Fruit fly (Drosophila melanogaster) whole organism, embryonic: ENCODE results near the gene CheB93b.

Experiments used
- B-H2 ChIP-seq: fragments of 200-800 bp; sonication (Bioruptor generic); optimal IDR thresholded peaks from 2 replicates; lab custom pipeline; 2018; ENCODE audit warnings: missing biosample characterization, mild to moderate bottlenecking, missing genetic modification characterization
- CG10321 ChIP-seq: fragments of 200-800 bp; sonication (Bioruptor generic); IDR thresholded peaks from 2 replicates; pipeline ENCODE4 v1.3.6; 2022; ENCODE audit warnings: missing biosample characterization, missing genetic modification characterization
- CG10654 ChIP-seq: fragments of 200-800 bp; sonication (Bioruptor generic); optimal IDR thresholded peaks from 2 replicates; lab custom pipeline; 2016; ENCODE audit warnings: missing biosample characterization, missing genetic modification characterization
- CG12219 ChIP-seq: fragments of 200-800 bp; sonication (Bioruptor generic); optimal IDR thresholded peaks from 3 replicates; lab custom pipeline; 2018; ENCODE audit warnings: missing biosample characterization, mild to moderate bottlenecking, missing genetic modification characterization
- CG12659 ChIP-seq: fragments of 200-800 bp; sonication (Bioruptor generic); optimal IDR thresholded peaks from 3 replicates; lab custom pipeline; 2017; ENCODE audit warnings: mild to moderate bottlenecking, missing biosample characterization, missing genetic modification reagents, missing genetic modification characterization
- CG13624 ChIP-seq: fragments of 200-800 bp; sonication (Bioruptor generic); optimal IDR thresholded peaks from 2 replicates; lab custom pipeline; 2016; ENCODE audit warnings: missing biosample characterization, missing genetic modification characterization
- CG14860 ChIP-seq: fragments of 200-800 bp; sonication (Bioruptor generic); IDR thresholded peaks from 3 replicates; pipeline ENCODE4 v1.3.6; 2022; ENCODE audit warnings: missing biosample characterization, missing genetic modification characterization; ENCODE audit not compliant: partially characterized antibody
- CG17802 ChIP-seq: fragments of 200-800 bp; sonication (Bioruptor generic); optimal IDR thresholded peaks from 2 replicates; lab custom pipeline; 2018; ENCODE audit warnings: missing biosample characterization, mild to moderate bottlenecking, missing genetic modification characterization, moderate library complexity
- CG2116 ChIP-seq: fragments of 200-800 bp; sonication (Bioruptor generic); optimal IDR thresholded peaks from 3 replicates; lab custom pipeline; 2018; ENCODE audit warnings: missing biosample characterization, mild to moderate bottlenecking, missing genetic modification characterization
- CG2678 ChIP-seq: fragments of 200-800 bp; sonication (Bioruptor generic); optimal IDR thresholded peaks from 3 replicates; lab custom pipeline; 2019; ENCODE audit warnings: missing biosample characterization, mild to moderate bottlenecking, missing genetic modification characterization, moderate library complexity
- CG2889 ChIP-seq: fragments of 200-800 bp; sonication (Bioruptor generic); IDR thresholded peaks from 3 replicates; pipeline ENCODE4 v1.3.6; 2022; ENCODE audit warnings: missing biosample characterization, missing genetic modification characterization
- CG31365 ChIP-seq: fragments of 200-800 bp; sonication (Bioruptor generic); optimal IDR thresholded peaks from 2 replicates; lab custom pipeline; 2018; ENCODE audit warnings: missing biosample characterization, mild to moderate bottlenecking, missing genetic modification characterization
- CG3407 ChIP-seq: fragments of 200-800 bp; sonication (Bioruptor generic); optimal IDR thresholded peaks from 2 replicates; lab custom pipeline; 2018; ENCODE audit warnings: missing biosample characterization, mild to moderate bottlenecking, missing genetic modification characterization
- CG34422 ChIP-seq: fragments of 200-800 bp; sonication (Bioruptor generic); IDR thresholded peaks from 3 replicates; pipeline ENCODE4 v1.3.6; 2022; ENCODE audit warnings: missing biosample characterization, missing genetic modification characterization
- CG4328 ChIP-seq: fragments of 200-800 bp; sonication (Bioruptor generic); optimal IDR thresholded peaks from 3 replicates; lab custom pipeline; 2017; ENCODE audit warnings: missing biosample characterization, missing genetic modification reagents, missing genetic modification characterization
- CG4360 ChIP-seq: fragments of 200-800 bp; sonication (Bioruptor generic); IDR thresholded peaks from 2 replicates; pipeline ENCODE4 v1.3.6; 2022; ENCODE audit warnings: missing biosample characterization, missing genetic modification characterization
- CG4707 ChIP-seq: fragments of 200-800 bp; sonication (Bioruptor generic); optimal IDR thresholded peaks from 2 replicates; lab custom pipeline; 2018; ENCODE audit warnings: missing biosample characterization, mild to moderate bottlenecking, missing genetic modification characterization, moderate library complexity
- CG6791 ChIP-seq: fragments of 200-800 bp; sonication (Bioruptor generic); IDR thresholded peaks from 3 replicates; pipeline ENCODE4 v1.3.6; 2022; ENCODE audit warnings: missing biosample characterization, missing genetic modification characterization; ENCODE audit not compliant: partially characterized antibody
- CG6854 ChIP-seq: fragments of 200-800 bp; sonication (Bioruptor generic); optimal IDR thresholded peaks from 3 replicates; lab custom pipeline; 2017; ENCODE audit warnings: missing biosample characterization, mild to moderate bottlenecking, missing genetic modification characterization
- CG7745 ChIP-seq: fragments of 200-800 bp; sonication (Bioruptor generic); optimal IDR thresholded peaks from 2 replicates; lab custom pipeline; 2018; ENCODE audit warnings: missing biosample characterization, mild to moderate bottlenecking, missing genetic modification characterization, moderate library complexity
- CG7786 ChIP-seq: fragments of 200-800 bp; sonication (Bioruptor generic); optimal IDR thresholded peaks from 2 replicates; lab custom pipeline; 2016; ENCODE audit warnings: missing biosample characterization, missing genetic modification characterization
- Doc3 ChIP-seq: fragments of 200-800 bp; sonication (Bioruptor generic); IDR thresholded peaks from 3 replicates; pipeline ENCODE4 v1.3.6; 2022; ENCODE audit warnings: missing biosample characterization, missing genetic modification characterization; ENCODE audit not compliant: partially characterized antibody
- Fer1 ChIP-seq: fragments of 200-800 bp; sonication (Bioruptor generic); optimal IDR thresholded peaks from 2 replicates; lab custom pipeline; 2017; ENCODE audit warnings: missing biosample characterization, mild to moderate bottlenecking, missing genetic modification characterization
- Fer2 ChIP-seq: fragments of 200-800 bp; sonication (Bioruptor generic); optimal IDR thresholded peaks from 2 replicates; lab custom pipeline; 2018; ENCODE audit warnings: missing biosample characterization, mild to moderate bottlenecking, missing genetic modification characterization, moderate library complexity
- HHEX ChIP-seq: fragments of 200-800 bp; sonication (Bioruptor generic); optimal IDR thresholded peaks from 3 replicates; lab custom pipeline; 2017; ENCODE audit warnings: missing biosample characterization, mild to moderate bottlenecking, missing genetic modification characterization, missing genetic modification reagents
- MESR4 ChIP-seq: fragments of 200-800 bp; sonication (Bioruptor generic); optimal IDR thresholded peaks from 2 replicates; lab custom pipeline; 2018; ENCODE audit warnings: missing biosample characterization, mild to moderate bottlenecking, missing genetic modification characterization, moderate library complexity
- Mes4 ChIP-seq: fragments of 200-800 bp; sonication (Bioruptor generic); optimal IDR thresholded peaks from 2 replicates; lab custom pipeline; 2016; ENCODE audit warnings: missing biosample characterization, missing genetic modification characterization
- Opbp ChIP-seq: fragments of 200-800 bp; sonication (Bioruptor generic); IDR thresholded peaks from 3 replicates; pipeline ENCODE4 v1.3.6; 2022; ENCODE audit warnings: missing biosample characterization, missing genetic modification characterization; ENCODE audit not compliant: partially characterized antibody
- Pdp1 ChIP-seq, 2 experiments: fragments of 200-800 bp; sonication (Bioruptor generic); optimal IDR thresholded peaks; 3 replicates each; lab custom pipeline; 2016; ENCODE audit warnings: missing biosample characterization in 2 of 2, missing genetic modification characterization in 2 of 2, mild to moderate bottlenecking in 1 of 2, moderate library complexity in 1 of 2
- Sry-δ ChIP-seq: fragments of 200-800 bp; sonication (Bioruptor generic); optimal IDR thresholded peaks from 2 replicates; lab custom pipeline; 2016; ENCODE audit warnings: missing biosample characterization, missing genetic modification characterization
- YL-1 ChIP-seq: fragments of 200-800 bp; sonication (Bioruptor generic); optimal IDR thresholded peaks from 3 replicates; lab custom pipeline; 2017; ENCODE audit warnings: missing biosample characterization, mild to moderate bottlenecking, missing genetic modification characterization
- ato ChIP-seq: fragments of 200-800 bp; sonication (Bioruptor generic); IDR thresholded peaks from 2 replicates; pipeline ENCODE4 v1.3.6; 2022; ENCODE audit warnings: missing biosample characterization, missing genetic modification characterization; ENCODE audit not compliant: partially characterized antibody
- bbx ChIP-seq: fragments of 200-800 bp; sonication (Bioruptor generic); IDR thresholded peaks from 2 replicates; pipeline ENCODE4 v1.3.6; 2022; ENCODE audit warnings: missing biosample characterization, missing genetic modification characterization; ENCODE audit not compliant: partially characterized antibody
- br ChIP-seq: fragments of >200 bp; optimal IDR thresholded peaks from 2 replicates; lab custom pipeline; 2017
- chinmo ChIP-seq: fragments of 200-800 bp; sonication (Bioruptor generic); IDR thresholded peaks from 4 replicates; pipeline ENCODE4 v1.3.6; 2022; ENCODE audit warnings: missing biosample characterization, missing genetic modification characterization; ENCODE audit not compliant: partially characterized antibody
- emc ChIP-seq: fragments of 200-800 bp; sonication (Bioruptor generic); optimal IDR thresholded peaks from 2 replicates; lab custom pipeline; 2016; ENCODE audit warnings: missing biosample characterization, missing genetic modification characterization
- ems ChIP-seq: fragments of 200-800 bp; sonication (Bioruptor generic); optimal IDR thresholded peaks from 3 replicates; lab custom pipeline; 2016; ENCODE audit warnings: missing biosample characterization, missing genetic modification characterization
- eve ChIP-seq, 2 experiments: fragments of >200 bp; optimal IDR thresholded peaks; 2 replicates each; lab custom pipeline; 2017; ENCODE audit warnings: missing biosample characterization in 2 of 2, missing genetic modification characterization in 2 of 2
- fd64A ChIP-seq: fragments of 200-800 bp; sonication (Bioruptor generic); optimal IDR thresholded peaks from 3 replicates; lab custom pipeline; 2018; ENCODE audit warnings: missing biosample characterization, mild to moderate bottlenecking, missing genetic modification characterization
- gsb ChIP-seq: fragments of 200-800 bp; sonication (Bioruptor generic); IDR thresholded peaks from 2 replicates; pipeline ENCODE4 v1.3.6; 2022; ENCODE audit warnings: missing biosample characterization, missing genetic modification characterization
- hbn ChIP-seq: fragments of 200-800 bp; sonication (Bioruptor generic); IDR thresholded peaks from 2 replicates; pipeline ENCODE4 v1.3.6; 2022; ENCODE audit warnings: missing biosample characterization, missing genetic modification characterization; ENCODE audit not compliant: partially characterized antibody
- lbe ChIP-seq: fragments of 200-800 bp; sonication (Bioruptor generic); optimal IDR thresholded peaks from 2 replicates; lab custom pipeline; 2016; ENCODE audit warnings: missing biosample characterization, mild to moderate bottlenecking, missing genetic modification characterization
- onecut ChIP-seq: fragments of 200-800 bp; sonication (Bioruptor generic); IDR thresholded peaks from 2 replicates; pipeline ENCODE4 v1.3.6; 2022; ENCODE audit warnings: missing biosample characterization, missing genetic modification characterization
- phol ChIP-seq: fragments of 200-800 bp; sonication (Bioruptor generic); optimal IDR thresholded peaks from 3 replicates; lab custom pipeline; 2018; ENCODE audit warnings: missing biosample characterization, mild to moderate bottlenecking, missing genetic modification characterization, moderate library complexity
- pros ChIP-seq: fragments of 200-800 bp; sonication (Bioruptor generic); optimal IDR thresholded peaks from 3 replicates; lab custom pipeline; 2019; ENCODE audit warnings: missing biosample characterization, mild to moderate bottlenecking, missing genetic modification characterization, moderate library complexity
- slbo ChIP-seq: fragments of 200-800 bp; sonication (Bioruptor generic); IDR thresholded peaks from 2 replicates; pipeline ENCODE4 v1.3.6; 2022; ENCODE audit warnings: missing biosample characterization, missing genetic modification characterization
- tin ChIP-seq: fragments of 200-800 bp; sonication (Bioruptor generic); optimal IDR thresholded peaks from 3 replicates; lab custom pipeline; 2016; ENCODE audit warnings: missing biosample characterization, missing genetic modification characterization
- twi ChIP-seq: fragments of 200-800 bp; optimal IDR thresholded peaks from 2 replicates; lab custom pipeline; 2019; ENCODE audit warnings: missing biosample characterization, mild to moderate bottlenecking, missing genetic modification characterization, moderate library complexity
- vvl ChIP-seq: fragments of 200-800 bp; sonication (Bioruptor generic); IDR thresholded peaks from 2 replicates; pipeline ENCODE4 v1.3.6; 2022; ENCODE audit warnings: missing biosample characterization, missing genetic modification characterization
- wek ChIP-seq: fragments of 200-800 bp; sonication (Bioruptor generic); optimal IDR thresholded peaks from 3 replicates; lab custom pipeline; 2018; ENCODE audit warnings: missing biosample characterization, mild to moderate bottlenecking, missing genetic modification characterization, moderate library complexity

The CheB93b gene

DNA sequence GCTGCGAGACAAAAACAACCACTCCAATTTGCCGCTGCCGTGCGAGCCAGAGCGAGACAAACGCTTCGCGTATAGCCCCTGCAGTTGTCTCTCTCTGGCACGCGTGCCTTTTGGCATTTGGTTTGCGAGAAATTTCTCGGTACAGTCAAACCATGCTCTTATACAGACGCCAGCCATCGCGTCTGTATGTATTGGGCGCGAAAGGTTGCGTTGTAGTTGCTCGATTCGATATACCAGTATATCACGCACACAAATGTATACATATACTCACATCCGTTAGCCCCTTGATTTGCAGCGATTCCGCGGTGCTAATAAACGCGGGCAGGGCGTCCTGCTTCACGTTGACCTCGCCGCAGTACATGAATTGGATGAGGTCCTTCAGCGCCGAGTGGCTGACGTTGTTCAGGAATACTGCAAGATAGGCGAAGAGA is 32.6 kb upstream of the CheB93b start:
- TF ChIP-seq lbe (GFP tag; lab: Kevin White, UChicago) (peak; percentile 49), MESR4 (GFP tag; lab: Kevin White, UChicago) (peak; percentile 62), CG3407 (GFP tag; lab: Kevin White, UChicago) (no peak), B-H2 (GFP tag; lab: Kevin White, UChicago) (peak; percentile 43), pros (GFP tag; lab: Kevin White, UChicago) (peak; percentile 43), CG13624 (GFP tag; lab: Kevin White, UChicago) (peak; percentile 4), emc (GFP tag; lab: Kevin White, UChicago) (no peak), onecut (GFP tag; lab: Robert Waterston, UW) (peak; percentile 51), CG6791 (GFP tag; lab: Robert Waterston, UW) (peak; percentile 66; the same call in 2 of the 3 replicates), CG2116 (GFP tag; lab: Kevin White, UChicago) (peak; percentile 40), CG7786 (no peak), CG31365 (tag; lab: Kevin White, UChicago) (peak; percentile 38), chinmo (GFP tag; lab: Robert Waterston, UW) (peak; percentile 93), Fer2 (tag; lab: Kevin White, UChicago) (no peak), CG2678 (no peak), CG6854 (GFP tag; lab: Kevin White, UChicago) (peak; percentile 47), CG4360 (GFP tag; lab: Robert Waterston, UW) (peak; percentile 73), Pdp1 (GFP tag; optimal IDR thresholded peaks at IDR 0.05; lab: Kevin White, UChicago) (peak in 1 of 2 experiments; percentile 26), CG12219 (peak; percentile 39), CG7745 (no peak), CG17802 (tag; lab: Kevin White, UChicago) (no peak), CG10321 (peak; percentile 99), CG10654 (GFP tag; lab: Kevin White, UChicago) (no peak), CG12659 (GFP tag; lab: Kevin White, UChicago) (peak; percentile 79), Mes4 (GFP tag; lab: Kevin White, UChicago) (no peak), br (lab: Kevin White, UChicago) (no peak), wek (peak; percentile 59), Sry-δ (GFP tag; lab: Kevin White, UChicago) (no peak), CG4707 (GFP tag; lab: Kevin White, UChicago) (peak; percentile 22), HHEX (GFP tag; lab: Kevin White, UChicago) (no peak), eve (GFP tag; optimal IDR thresholded peaks at IDR 0.05; lab: Kevin White, UChicago) (no peak), phol (tag; lab: Kevin White, UChicago) (no peak), CG34422 (GFP tag; lab: Robert Waterston, UW) (peak; percentile 84; the same call in 2 of the 3 replicates), fd64A (GFP tag; lab: Kevin White, UChicago) (no peak), Doc3 (GFP tag; lab: Robert Waterston, UW) (peak; percentile 22; the same call in 1 of the 3 replicates), hbn (GFP tag; lab: Robert Waterston, UW) (peak; percentile 52; the same call in 1 of the 2 replicates), CG14860 (no peak), YL-1 (GFP tag; lab: Kevin White, UChicago) (peak; percentile 99), ems (GFP tag; lab: Kevin White, UChicago) (no peak), Opbp (GFP tag; lab: Robert Waterston, UW) (peak; percentile 75), slbo (GFP tag; lab: Robert Waterston, UW) (no peak), ato (peak; percentile 72), vvl (GFP tag; lab: Robert Waterston, UW) (peak; percentile 62; the same call in 1 of the 2 replicates), twi (tag; lab: Kevin White, UChicago) (no peak), CG4328 (GFP tag; lab: Kevin White, UChicago) (peak; percentile 31), tin (GFP tag; lab: Kevin White, UChicago) (no peak), gsb (GFP tag; lab: Robert Waterston, UW) (no peak), CG2889 (GFP tag; lab: Robert Waterston, UW) (no peak), Fer1 (GFP tag; lab: Kevin White, UChicago) (peak; percentile 70), bbx (GFP tag; lab: Robert Waterston, UW) (peak; percentile 78)
